Worm (Caenorhabditis elegans) whole organism, late embryonic: Measurements from ENCODE around the gene C47A4.3.

ENCODE experiments used
- K02D7.2 ChIP-seq: sonication (generic microtip); optimal IDR thresholded peaks from 2 replicates; lab custom pipeline; 2017; ENCODE audit warnings: mild to moderate bottlenecking, missing genetic modification characterization, missing compliant biosample characterization
- T23F11.4 ChIP-seq: fragments of 200-800 bp; sonication (Bioruptor generic); optimal IDR thresholded peaks from 2 replicates; lab custom pipeline; 2018; ENCODE audit warnings: mild to moderate bottlenecking, missing genetic modification characterization, missing compliant biosample characterization
- ama-1 ChIP-seq: fragments of 150-350 bp; optimal IDR thresholded peaks from 2 replicates; lab custom pipeline; 2014
- ceh-14 ChIP-seq: sonication (generic microtip); optimal IDR thresholded peaks from 2 replicates; lab custom pipeline; 2016; ENCODE audit warnings: missing genotype, missing genetic modification characterization, missing compliant biosample characterization
- ceh-19 ChIP-seq: fragments of 200-800 bp; sonication (Bioruptor generic); optimal IDR thresholded peaks from 2 replicates; lab custom pipeline; 2018; ENCODE audit warnings: mild to moderate bottlenecking, missing genetic modification characterization, missing compliant biosample characterization
- ceh-24 ChIP-seq: sonication (generic microtip); optimal IDR thresholded peaks from 2 replicates; lab custom pipeline; 2016; ENCODE audit warnings: mild to moderate bottlenecking, missing genetic modification characterization, missing compliant biosample characterization
- elt-2 ChIP-seq: sonication (generic microtip); optimal IDR thresholded peaks from 2 replicates; lab custom pipeline; 2016; ENCODE audit warnings: missing genetic modification reagents, missing genetic modification characterization, missing compliant biosample characterization
- elt-4 ChIP-seq: sonication (generic microtip); optimal IDR thresholded peaks from 2 replicates; lab custom pipeline; 2016; ENCODE audit warnings: missing genetic modification characterization, missing compliant biosample characterization
- fax-1 ChIP-seq: sonication (generic microtip); optimal IDR thresholded peaks from 2 replicates; lab custom pipeline; 2016; ENCODE audit warnings: missing genotype, missing genetic modification characterization, missing compliant biosample characterization
- fkh-10 ChIP-seq: fragments of 150-350 bp; optimal IDR thresholded peaks from 2 replicates; lab custom pipeline; 2014; ENCODE audit warnings: missing biosample characterization, missing genetic modification reagents, missing genetic modification characterization
- fkh-6 ChIP-seq: sonication (generic microtip); optimal IDR thresholded peaks from 2 replicates; lab custom pipeline; 2016; ENCODE audit warnings: missing genetic modification characterization, missing compliant biosample characterization
- hlh-13 ChIP-seq: fragments of 200-800 bp; sonication (Bioruptor generic); optimal IDR thresholded peaks from 2 replicates; lab custom pipeline; 2018; ENCODE audit warnings: mild to moderate bottlenecking, missing genetic modification characterization, missing compliant biosample characterization
- hlh-6 ChIP-seq: sonication (generic microtip); optimal IDR thresholded peaks from 2 replicates; lab custom pipeline; 2016; ENCODE audit warnings: missing genotype, missing genetic modification characterization, missing compliant biosample characterization
- lin-11 ChIP-seq: fragments of 200-800 bp; sonication (Bioruptor generic); optimal IDR thresholded peaks from 2 replicates; lab custom pipeline; 2018; ENCODE audit warnings: mild to moderate bottlenecking, missing genetic modification characterization, missing compliant biosample characterization
- madf-2 ChIP-seq: sonication (generic microtip); optimal IDR thresholded peaks from 2 replicates; lab custom pipeline; 2017; ENCODE audit warnings: missing genetic modification characterization, missing compliant biosample characterization
- mec-3 ChIP-seq: sonication (generic microtip); optimal IDR thresholded peaks from 2 replicates; lab custom pipeline; 2016; ENCODE audit warnings: borderline replicate concordance, missing genetic modification characterization, missing compliant biosample characterization
- nfya-1 ChIP-seq: sonication (generic microtip); optimal IDR thresholded peaks from 2 replicates; lab custom pipeline; 2017; ENCODE audit warnings: missing genetic modification characterization, mild to moderate bottlenecking, missing compliant biosample characterization, antibody characterized with exemption, moderate library complexity
- npax-4 ChIP-seq: sonication (generic microtip); optimal IDR thresholded peaks from 2 replicates; lab custom pipeline; 2016; ENCODE audit warnings: missing genetic modification characterization, missing compliant biosample characterization
- pax-1 ChIP-seq: fragments of 150-350 bp; optimal IDR thresholded peaks from 2 replicates; lab custom pipeline; 2014; ENCODE audit warnings: missing biosample characterization, missing genetic modification characterization
- pqm-1 ChIP-seq: sonication (generic microtip); optimal IDR thresholded peaks from 2 replicates; lab custom pipeline; 2016; ENCODE audit warnings: missing genetic modification characterization, missing compliant biosample characterization
- ref-2 ChIP-seq: sonication (generic microtip); optimal IDR thresholded peaks from 2 replicates; lab custom pipeline; 2016; ENCODE audit warnings: missing genetic modification characterization, missing compliant biosample characterization
- rnt-1 ChIP-seq: sonication (generic microtip); optimal IDR thresholded peaks from 2 replicates; lab custom pipeline; 2016; ENCODE audit warnings: missing genetic modification characterization, missing compliant biosample characterization
- sox-2 ChIP-seq: fragments of 200-800 bp; sonication (Bioruptor generic); IDR thresholded peaks from 2 replicates; pipeline ENCODE4 v1.3.6; 2022; ENCODE audit warnings: missing genetic modification reagents, missing genetic modification characterization, missing compliant biosample characterization
- syd-9 ChIP-seq: sonication (generic microtip); optimal IDR thresholded peaks from 2 replicates; lab custom pipeline; 2016; ENCODE audit warnings: mild to moderate bottlenecking, missing genetic modification characterization, moderate library complexity, missing compliant biosample characterization
- tbx-2 ChIP-seq: sonication (generic microtip); optimal IDR thresholded peaks from 2 replicates; lab custom pipeline; 2016; ENCODE audit warnings: missing genetic modification characterization, missing compliant biosample characterization
- ttx-3 ChIP-seq: sonication (generic microtip); optimal IDR thresholded peaks from 2 replicates; lab custom pipeline; 2016; ENCODE audit warnings: missing genetic modification reagents, missing genetic modification characterization, missing compliant biosample characterization
- unc-42 ChIP-seq: sonication (generic microtip); optimal IDR thresholded peaks from 2 replicates; lab custom pipeline; 2016; ENCODE audit warnings: missing genotype, missing genetic modification characterization, missing compliant biosample characterization
- unc-55 ChIP-seq: sonication (generic microtip); optimal IDR thresholded peaks from 2 replicates; lab custom pipeline; 2017; ENCODE audit warnings: missing biosample characterization, missing genetic modification reagents, missing genetic modification characterization
- zip-5 ChIP-seq: sonication (generic microtip); optimal IDR thresholded peaks from 2 replicates; lab custom pipeline; 2016; ENCODE audit warnings: missing genetic modification characterization, missing compliant biosample characterization

Gene C47A4.3

ce11 chrIV:13718918-13719317, 23.2 kb downstream of the C47A4.3 start:
- TF ChIP-seq ceh-14: no peak
- TF ChIP-seq zip-5: no peak
- TF ChIP-seq tbx-2 (tag; lab: Kevin White, UChicago): peak; percentile 18
- peak; percentile 98 for TF ChIP-seq unc-55 (GFP tag; lab: Kevin White, UChicago)
- TF ChIP-seq rnt-1: peak; percentile 88

- TF ChIP-seq K02D7.2 (tag; lab: Kevin White, UChicago) (no peak), hlh-6 (tag; lab: Kevin White, UChicago) (no peak), lin-11 (tag; lab: Kevin White, UChicago) (no peak), npax-4 (no peak), unc-55 (GFP tag; lab: Kevin White, UChicago) (peak; percentile 97), elt-4 (no peak)
- TF ChIP-seq, all 69 proteins: peak for 1
Measured at ce11 chrIV:13716735-13717134, 25.4 kb downstream of the C47A4.3 start.

ce11 chrIV:13716279-13716678, 25.9 kb downstream of the C47A4.3 start, which contains the start of gene C47A4.1:
Gene C47A4.1 (minus strand): TSS chrIV:13716379.
- no peak for TF ChIP-seq pax-1 (tag; lab: Kevin White, UChicago)
- no peak for TF ChIP-seq npax-4
- no peak for TF ChIP-seq madf-2 (tag; lab: Kevin White, UChicago)
- TF ChIP-seq elt-4: no peak
- TF ChIP-seq fax-1 (tag; lab: Kevin White, UChicago): no peak
- TF ChIP-seq sox-2 (GFP tag; lab: Robert Waterston, UW): no peak
- no peak for TF ChIP-seq K02D7.2 (tag; lab: Kevin White, UChicago)
- no peak for TF ChIP-seq fkh-10 (GFP tag; lab: Kevin White, UChicago)
- TF ChIP-seq, all 69 proteins: peak for 0

ce11 chrIV:13710367-13710766, 31.8 kb downstream of the C47A4.3 start:
- TF ChIP-seq nfya-1 (no peak), mec-3 (no peak), ceh-24 (tag; lab: Kevin White, UChicago) (no peak), unc-55 (GFP tag; lab: Kevin White, UChicago) (peak; percentile 77), K02D7.2 (tag; lab: Kevin White, UChicago) (no peak), T23F11.4 (no peak), madf-2 (tag; lab: Kevin White, UChicago) (no peak)

DNA sequence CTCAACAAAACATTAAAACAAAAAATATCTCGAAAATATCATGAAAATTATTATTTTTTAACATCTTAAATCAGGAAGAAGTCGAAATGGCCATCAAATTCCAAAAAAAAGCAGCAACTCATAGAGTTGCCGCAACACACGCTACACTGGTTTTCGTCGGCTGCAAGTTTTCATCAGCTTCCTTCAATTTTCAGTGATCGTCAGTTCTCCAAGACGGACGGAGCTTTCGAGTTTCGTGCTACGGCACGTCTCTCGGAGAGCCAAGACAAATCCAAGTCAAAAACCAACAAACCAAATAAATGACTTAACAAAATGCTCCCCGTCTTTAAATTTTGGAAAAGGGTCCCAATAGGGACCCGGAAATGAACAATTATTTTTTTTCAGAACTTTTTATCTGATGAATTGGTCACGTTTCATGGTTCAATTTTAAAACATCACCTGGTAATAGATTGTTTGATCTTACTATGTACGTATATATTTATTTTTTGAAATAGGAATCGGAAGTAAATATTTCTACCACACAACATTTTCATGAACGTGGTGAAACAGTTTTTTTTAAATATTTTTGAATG, 33.0 kb downstream of the C47A4.3 start:
- TF ChIP-seq fkh-10 (GFP tag; lab: Kevin White, UChicago): no peak
- TF ChIP-seq ref-2 (tag; lab: Kevin White, UChicago): no peak
- no peak for TF ChIP-seq syd-9 (tag; lab: Kevin White, UChicago)
- TF ChIP-seq elt-2 (tag; lab: Kevin White, UChicago): no peak
- TF ChIP-seq ceh-14: no peak
- TF ChIP-seq hlh-13 (GFP tag; lab: Kevin White, UChicago): no peak
- TF ChIP-seq ttx-3 (tag; lab: Kevin White, UChicago): no peak
- no peak for TF ChIP-seq ama-1
- TF ChIP-seq zip-5: no peak

DNA sequence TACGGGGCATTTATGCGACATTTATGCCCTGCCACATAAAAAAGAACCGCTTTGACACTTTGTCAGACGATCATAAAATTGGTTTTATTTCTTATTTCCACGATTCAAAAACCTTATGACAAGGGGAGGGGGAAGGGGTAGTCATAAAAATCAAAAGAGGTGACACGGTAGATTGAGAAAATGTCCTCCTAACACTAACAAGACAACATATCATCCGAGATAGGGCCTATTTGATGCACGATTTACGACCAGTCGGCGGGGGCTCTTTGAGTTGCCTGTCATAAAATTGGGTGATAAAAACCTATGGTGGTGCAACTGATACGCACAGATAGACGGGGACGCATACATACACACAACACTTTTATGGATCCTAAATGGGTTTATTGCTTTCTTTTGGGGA, 34.2 kb downstream of the C47A4.3 start:
- TF ChIP-seq elt-2 (tag; lab: Kevin White, UChicago) (peak; percentile 89), tbx-2 (tag; lab: Kevin White, UChicago) (peak; percentile 1), unc-42 (tag; lab: Kevin White, UChicago) (no peak), pqm-1 (tag; lab: Kevin White, UChicago) (peak; percentile 17), ceh-19 (GFP tag; lab: Kevin White, UChicago) (no peak), fkh-6 (no peak), unc-55 (GFP tag; lab: Kevin White, UChicago) (peak; percentile 38)
